Worm (Caenorhabditis elegans) whole organism, L2 larva: Measurements from ENCODE around the gene F19B6.1.

Experiments used
- C34F6.9 ChIP-seq: fragments of 150-350 bp; optimal IDR thresholded peaks from 2 replicates; lab custom pipeline; 2014; ENCODE audit warnings: missing biosample characterization, missing genetic modification characterization
- F13H6.1 ChIP-seq: sonication (generic microtip); optimal IDR thresholded peaks from 2 replicates; lab custom pipeline; 2016; ENCODE audit warnings: missing genetic modification characterization, missing compliant biosample characterization
- alr-1 ChIP-seq: fragments of 150-350 bp; optimal IDR thresholded peaks from 2 replicates; lab custom pipeline; 2014; ENCODE audit warnings: missing biosample characterization, missing genetic modification characterization
- ama-1 ChIP-seq: fragments of 150-350 bp; optimal IDR thresholded peaks from 2 replicates; lab custom pipeline; 2018; ENCODE audit warnings: inconsistent platforms
- blmp-1 ChIP-seq: sonication (generic microtip); optimal IDR thresholded peaks from 2 replicates; lab custom pipeline; 2017; ENCODE audit warnings: missing genetic modification characterization, mild to moderate bottlenecking, missing compliant biosample characterization, antibody characterized with exemption, moderate library complexity; ENCODE audit not compliant: insufficient read depth
- dmd-4 ChIP-seq: sonication (generic microtip); optimal IDR thresholded peaks from 2 replicates; lab custom pipeline; 2017; ENCODE audit warnings: missing biosample characterization, missing genetic modification characterization
- egl-27 ChIP-seq: sonication (generic microtip); optimal IDR thresholded peaks from 3 replicates; lab custom pipeline; 2017; ENCODE audit warnings: missing biosample characterization, missing genetic modification reagents, missing genetic modification characterization
- elt-1 ChIP-seq: fragments of 150-350 bp; optimal IDR thresholded peaks from 2 replicates; lab custom pipeline; 2014; ENCODE audit warnings: missing biosample characterization, missing genetic modification characterization
- fos-1 ChIP-seq: fragments of 150-350 bp; optimal IDR thresholded peaks from 2 replicates; lab custom pipeline; 2014; ENCODE audit warnings: missing biosample characterization, missing genetic modification characterization
- lin-11 ChIP-seq: fragments of 150-350 bp; sonication (generic microtip); optimal IDR thresholded peaks from 2 replicates; lab custom pipeline; 2014; ENCODE audit warnings: missing biosample characterization, missing genetic modification characterization, inconsistent platforms, mixed read lengths
- lin-13 ChIP-seq: fragments of 150-350 bp; optimal IDR thresholded peaks from 2 replicates; lab custom pipeline; 2014; ENCODE audit warnings: missing biosample characterization, missing genetic modification reagents, missing genetic modification characterization
- lsy-2 ChIP-seq, 2 experiments: fragments of 150-350 bp in 1 of 2; sonication (generic microtip) in 1 of 2; optimal IDR thresholded peaks; 2 replicates each; lab custom pipeline; 2014 to 2017; ENCODE audit warnings: missing biosample characterization in 2 of 2, missing genetic modification characterization in 2 of 2
- mab-5 ChIP-seq: fragments of 150-350 bp; optimal IDR thresholded peaks from 2 replicates; lab custom pipeline; 2014; ENCODE audit warnings: missing biosample characterization, missing genetic modification characterization
- mdl-1 ChIP-seq, 2 experiments: fragments of 150-350 bp in 1 of 2; sonication (generic microtip) in 1 of 2; optimal IDR thresholded peaks; 2 replicates each; lab custom pipeline; 2017; ENCODE audit warnings: missing biosample characterization in 2 of 2, missing genetic modification characterization in 2 of 2
- nhr-11 ChIP-seq: fragments of 150-350 bp; optimal IDR thresholded peaks from 2 replicates; lab custom pipeline; 2014; ENCODE audit warnings: missing biosample characterization, missing genetic modification characterization
- nhr-12 ChIP-seq: fragments of 150-350 bp; optimal IDR thresholded peaks from 2 replicates; lab custom pipeline; 2014; ENCODE audit warnings: missing biosample characterization, missing genetic modification characterization
- nhr-129 ChIP-seq: fragments of 150-350 bp; optimal IDR thresholded peaks from 2 replicates; lab custom pipeline; 2014; ENCODE audit warnings: missing biosample characterization, missing genetic modification characterization
- nhr-21 ChIP-seq: fragments of 150-350 bp; optimal IDR thresholded peaks from 2 replicates; lab custom pipeline; 2014; ENCODE audit warnings: missing biosample characterization, missing genetic modification characterization
- nhr-23 ChIP-seq: fragments of 150-350 bp; optimal IDR thresholded peaks from 2 replicates; lab custom pipeline; 2014; ENCODE audit warnings: missing biosample characterization, missing genetic modification reagents, missing genetic modification characterization
- nhr-25 ChIP-seq: fragments of 150-350 bp; sonication (generic microtip); optimal IDR thresholded peaks from 3 replicates; lab custom pipeline; 2014; ENCODE audit warnings: missing biosample characterization, missing genetic modification characterization
- nhr-6 ChIP-seq: fragments of 150-350 bp; optimal IDR thresholded peaks from 2 replicates; lab custom pipeline; 2014; ENCODE audit warnings: missing biosample characterization, missing genetic modification characterization
- nhr-77 ChIP-seq: fragments of 150-350 bp; optimal IDR thresholded peaks from 2 replicates; lab custom pipeline; 2014; ENCODE audit warnings: missing biosample characterization, missing genetic modification characterization
- sem-4 ChIP-seq: fragments of 150-350 bp; optimal IDR thresholded peaks from 2 replicates; lab custom pipeline; 2014; ENCODE audit warnings: missing biosample characterization, missing genetic modification reagents, missing genetic modification characterization
- sma-9 ChIP-seq, 2 experiments: fragments of 150-350 bp in 1 of 2; sonication (generic microtip) in 1 of 2; optimal IDR thresholded peaks; 2 replicates each; lab custom pipeline; 2014 to 2016; ENCODE audit warnings: missing genetic modification characterization in 2 of 2, mild to moderate bottlenecking in 1 of 2, missing biosample characterization in 1 of 2, missing compliant biosample characterization in 1 of 2, missing genetic modification reagents in 1 of 2, moderate library complexity in 1 of 2
- unc-39 ChIP-seq: fragments of 150-350 bp; optimal IDR thresholded peaks from 2 replicates; lab custom pipeline; 2014; ENCODE audit warnings: missing biosample characterization, missing genetic modification characterization
- unc-55 ChIP-seq: fragments of 150-350 bp; sonication (generic microtip); optimal IDR thresholded peaks from 3 replicates; lab custom pipeline; 2014; ENCODE audit warnings: missing biosample characterization, missing genetic modification reagents, missing genetic modification characterization
- unc-62 ChIP-seq: fragments of 150-350 bp; optimal IDR thresholded peaks from 2 replicates; lab custom pipeline; 2014; ENCODE audit warnings: missing biosample characterization, missing genetic modification reagents, missing genetic modification characterization
- zag-1 ChIP-seq: fragments of 150-350 bp; optimal IDR thresholded peaks from 2 replicates; lab custom pipeline; 2014; ENCODE audit warnings: missing biosample characterization, missing genetic modification characterization
- ztf-11 ChIP-seq: sonication (generic microtip); optimal IDR thresholded peaks from 2 replicates; lab custom pipeline; 2017; ENCODE audit warnings: missing biosample characterization, missing genetic modification characterization
- ztf-4 ChIP-seq: fragments of 150-350 bp; optimal IDR thresholded peaks from 2 replicates; lab custom pipeline; 2014; ENCODE audit warnings: missing biosample characterization, missing genetic modification characterization

F19B6.1 gene

DNA sequence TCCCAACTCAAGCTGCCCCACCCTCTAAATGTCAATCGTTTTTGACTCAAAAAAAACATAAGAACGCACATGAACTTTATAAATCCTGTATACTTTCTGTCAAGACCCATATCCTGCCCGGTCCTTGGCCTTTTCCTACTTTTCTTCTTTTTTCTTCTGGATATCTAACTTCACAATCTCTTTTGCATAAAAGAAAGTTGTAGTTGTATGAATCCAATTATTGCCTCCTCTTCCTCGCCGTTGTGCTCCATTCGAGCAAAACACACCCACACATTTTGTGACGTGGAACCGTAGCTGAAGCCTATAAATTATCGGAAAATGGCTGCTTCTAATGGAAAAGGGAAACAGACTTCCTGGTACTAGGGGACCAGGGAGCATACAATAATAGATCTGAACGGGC lies 14.4 kb upstream of the F19B6.1 start:
- TF ChIP-seq ztf-4 (tag; lab: Kevin White, UChicago) = no peak
- TF ChIP-seq fos-1 (tag; lab: Kevin White, UChicago) = no peak
- no peak for TF ChIP-seq nhr-25 (tag; lab: Kevin White, UChicago)
- TF ChIP-seq lin-11 (tag; lab: Kevin White, UChicago) = no peak
- TF ChIP-seq C34F6.9 = no peak
- TF ChIP-seq dmd-4 (tag; lab: Kevin White, UChicago) = no peak
- no peak for TF ChIP-seq lsy-2 (tag; optimal IDR thresholded peaks at IDR 0.05; lab: Kevin White, UChicago)
- TF ChIP-seq blmp-1 (tag; lab: Kevin White, UChicago) = no peak

DNA sequence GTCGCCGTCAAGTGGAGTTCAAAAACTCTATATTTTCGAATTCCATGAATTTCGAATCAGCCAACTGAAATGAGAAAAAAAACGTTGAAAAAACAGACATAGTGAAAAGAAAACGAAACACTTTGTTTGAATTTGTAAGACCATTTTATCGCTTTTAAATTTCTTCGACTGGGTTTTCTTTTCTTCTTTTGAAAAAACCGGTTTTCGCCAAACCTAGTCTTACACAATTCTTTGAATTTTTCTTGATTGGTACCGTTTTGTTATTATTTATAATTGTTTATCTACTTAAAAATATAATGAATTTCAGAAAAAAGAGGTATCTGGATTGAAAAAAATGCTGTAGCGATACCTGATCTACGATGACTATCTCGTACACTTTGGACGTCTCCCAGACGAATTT lies 13.8 kb upstream of the F19B6.1 start, which contains the start of gene best-22:
TSS of gene best-22 (plus strand) at position 301 of the 400 bp plus-strand sequence.
- TF ChIP-seq ztf-11 (tag; lab: Kevin White, UChicago) (no peak), nhr-6 (tag; lab: Kevin White, UChicago) (no peak), elt-1 (tag; lab: Kevin White, UChicago) (no peak), egl-27 (no peak), unc-55 (peak; percentile 49), nhr-23 (tag; lab: Kevin White, UChicago) (no peak)
- TF ChIP-seq, all 48 proteins: peak for 1

DNA sequence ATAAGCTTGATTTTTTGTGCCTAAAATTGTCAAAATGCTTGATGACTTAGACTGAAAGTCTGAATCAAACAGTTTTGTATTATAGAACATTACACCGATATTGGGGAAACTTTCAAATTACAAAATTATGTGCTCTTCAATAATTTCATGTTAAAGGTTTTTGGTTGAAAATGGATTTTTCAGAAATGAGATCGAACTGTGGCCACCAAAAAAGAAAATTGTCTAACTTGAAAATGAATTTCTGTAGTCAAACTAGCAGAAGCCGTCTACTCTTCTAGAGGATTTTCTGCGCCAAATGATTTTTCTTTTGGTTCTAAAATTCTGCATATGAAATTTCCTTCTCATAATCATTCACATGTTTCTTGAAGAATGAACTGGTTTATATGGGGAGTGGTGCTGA lies 5.0 kb upstream of the F19B6.1 start:
- TF ChIP-seq nhr-23 (tag; lab: Kevin White, UChicago) (no peak), nhr-25 (tag; lab: Kevin White, UChicago) (no peak), mdl-1 (tag; optimal IDR thresholded peaks at IDR 0.05; lab: Kevin White, UChicago) (no peak), blmp-1 (tag; lab: Kevin White, UChicago) (no peak), nhr-11 (tag; lab: Kevin White, UChicago) (no peak), sma-9 (GFP tag; optimal IDR thresholded peaks at IDR 0.05; lab: Kevin White, UChicago) (no peak), sma-9 (tag; optimal IDR thresholded peaks at IDR 0.05; lab: Kevin White, UChicago) (no peak), zag-1 (tag; lab: Kevin White, UChicago) (no peak), mab-5 (no peak), ztf-4 (tag; lab: Kevin White, UChicago) (no peak), nhr-12 (tag; lab: Kevin White, UChicago) (no peak), ama-1 (no peak)

DNA sequence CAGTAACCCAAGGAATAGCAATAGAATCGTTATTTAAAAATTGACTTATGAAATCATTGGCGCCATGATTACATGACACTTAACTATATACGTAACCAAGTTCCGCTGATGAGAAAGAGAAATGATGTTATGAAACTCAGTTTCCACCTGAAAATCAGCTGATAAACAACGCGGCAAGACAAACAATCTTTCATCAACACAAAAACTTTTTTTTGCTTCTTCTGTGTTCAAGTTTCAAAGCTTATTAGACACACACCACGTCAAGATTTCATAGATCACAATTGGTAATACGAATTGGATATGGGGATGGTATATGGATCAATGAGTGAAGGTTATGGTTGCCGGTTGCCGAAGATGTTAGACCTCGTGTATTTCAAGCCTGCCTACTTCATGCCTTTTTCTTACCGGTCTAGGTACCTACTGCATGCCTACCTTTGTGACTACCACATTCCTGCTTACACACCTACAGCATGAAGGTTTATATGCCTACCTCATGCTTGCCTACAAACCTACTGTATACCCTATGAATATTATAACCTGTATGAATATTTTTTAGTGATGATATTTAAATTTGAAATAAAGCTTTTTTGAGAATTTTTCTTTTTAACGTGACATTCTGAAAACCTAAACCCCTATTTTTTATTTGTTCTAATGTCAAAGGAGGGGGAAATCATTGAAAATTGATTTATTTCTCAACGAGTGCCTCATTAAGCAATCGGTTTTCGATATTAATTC lies 1.2 kb upstream of the F19B6.1 start, which contains the start of the genes F19B6.10 and wht-5:
TSS of gene F19B6.10 (plus strand) at position 301 of the 735 bp plus-strand sequence.
TSS of gene wht-5 (plus strand) at position 685 of the 735 bp plus-strand sequence.
- TF ChIP-seq unc-39 (no peak), mab-5 (no peak), nhr-77 (tag; lab: Kevin White, UChicago) (no peak), nhr-6 (tag; lab: Kevin White, UChicago) (no peak), lin-13 (GFP tag; lab: Kevin White, UChicago) (no peak), sem-4 (no peak), alr-1 (tag; lab: Kevin White, UChicago) (no peak), unc-62 (GFP tag; lab: Kevin White, UChicago) (no peak), ztf-4 (tag; lab: Kevin White, UChicago) (no peak), egl-27 (no peak), nhr-12 (tag; lab: Kevin White, UChicago) (no peak)

DNA sequence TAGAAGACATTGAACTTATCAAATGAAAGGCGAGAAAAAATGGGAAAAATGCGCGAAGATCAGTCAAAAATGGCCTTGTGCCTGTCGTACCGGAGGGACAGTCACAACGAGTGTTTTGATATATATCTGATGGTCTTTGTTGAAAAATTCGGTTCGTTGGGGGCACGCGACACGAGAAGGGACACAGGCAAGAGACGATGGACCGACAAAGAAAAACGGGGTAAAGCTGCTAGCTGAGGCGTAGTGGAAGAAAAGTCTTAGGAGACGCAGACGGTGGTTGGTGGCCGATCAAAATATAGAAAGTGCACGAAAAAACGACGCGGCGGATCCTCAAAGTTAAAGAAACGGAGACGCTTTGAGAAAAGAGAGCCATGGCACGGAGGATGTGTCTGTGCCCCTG lies 627 bp downstream of the F19B6.1 start:
- TF ChIP-seq F13H6.1 (peak; percentile 54), dmd-4 (tag; lab: Kevin White, UChicago) (no peak), nhr-21 (tag; lab: Kevin White, UChicago) (no peak), nhr-25 (tag; lab: Kevin White, UChicago) (peak; percentile 28), lsy-2 (tag; optimal IDR thresholded peaks at IDR 0.05; lab: Kevin White, UChicago) (peak in 1 of 2 experiments; percentile 2), mdl-1 (tag; optimal IDR thresholded peaks at IDR 0.05; lab: Kevin White, UChicago) (peak in 1 of 2 experiments; percentile 22), nhr-129 (peak; percentile 90), C34F6.9 (peak; percentile 17), elt-1 (tag; lab: Kevin White, UChicago) (no peak), sma-9 (GFP tag; optimal IDR thresholded peaks at IDR 0.05; lab: Kevin White, UChicago) (peak; percentile 43), sma-9 (tag; optimal IDR thresholded peaks at IDR 0.05; lab: Kevin White, UChicago) (no peak), lin-11 (tag; lab: Kevin White, UChicago) (peak; percentile 24), unc-55 (peak; percentile 39)
